Fruit fly (Drosophila melanogaster): Measurements from ENCODE around the gene spg.

dm6 chr3R:28880066-28880842, 35.2 kb downstream of the spg start, which contains the start of the genes Nepl19 and Nepl20:
- no peak for TF ChIP-seq CG8478 (optimal IDR thresholded peaks at IDR 0.05)
- TF ChIP-seq CTCF (optimal IDR thresholded peaks at IDR 0.05): no peak

Data from S2 (cell line).